Fruit fly (Drosophila melanogaster): Measurements from ENCODE around the gene CG8043.
A peak's percentile ranks its signal among the peaks of the same experiment; 100 is the strongest.

Gene CG8043

DNA sequence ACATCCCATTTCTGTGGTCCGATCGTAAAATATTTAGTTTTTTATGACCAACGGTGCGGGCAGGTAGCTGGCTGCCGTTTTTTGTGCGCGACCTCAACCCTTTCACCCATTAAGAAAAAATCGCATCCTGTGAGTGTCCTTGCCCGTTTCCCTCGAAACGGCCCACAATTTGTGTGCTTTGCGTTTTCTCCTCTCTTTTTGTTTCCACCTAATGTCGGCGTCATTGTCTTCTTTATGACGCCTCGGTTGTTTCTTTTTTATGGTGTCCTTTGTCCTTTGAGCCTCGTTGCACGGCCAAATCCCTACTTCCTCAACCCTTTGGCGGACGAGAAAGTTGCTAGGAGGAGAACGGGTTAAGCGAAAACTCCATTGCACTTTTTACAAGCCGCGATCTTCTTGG lies 24.5 kb downstream of the CG8043 start (continued):
- TF ChIP-seq cg (GFP tag; optimal IDR thresholded peaks at IDR 0.05): no peak
- no peak for TF ChIP-seq Dll (GFP tag; IDR thresholded peaks at IDR 0.05; ENCODE audit: partially characterized antibody)
- TF ChIP-seq Kr (GFP tag; optimal IDR thresholded peaks at IDR 0.05): peak; percentile 93
- TF ChIP-seq CG17361 (GFP tag; IDR thresholded peaks at IDR 0.05): no peak
- TF ChIP-seq D19B (GFP tag; optimal IDR thresholded peaks at IDR 0.05): no peak
- TF ChIP-seq tll (GFP tag; optimal IDR thresholded peaks at IDR 0.05): peak in 1 of 2 experiments; percentile 20
- no peak for TF ChIP-seq fd96Cb (tag; optimal IDR thresholded peaks at IDR 0.05)
- TF ChIP-seq sr (GFP tag; IDR thresholded peaks at IDR 0.05): no peak
- no peak for TF ChIP-seq Dp (GFP tag; optimal IDR thresholded peaks at IDR 0.05)
- no peak for TF ChIP-seq gsb-n (tag; optimal IDR thresholded peaks at IDR 0.05)
- TF ChIP-seq ewg (GFP tag; optimal IDR thresholded peaks at IDR 0.05): no peak
- TF ChIP-seq esg (GFP tag; conservative IDR thresholded peaks at IDR 0.05): no peak
- TF ChIP-seq D (optimal IDR thresholded peaks at IDR 0.05): peak; percentile 40
- no peak for TF ChIP-seq D (GFP tag; optimal IDR thresholded peaks at IDR 0.05)
- no peak for TF ChIP-seq Gug (GFP tag; IDR thresholded peaks at IDR 0.05)
- TF ChIP-seq Fer1 (GFP tag; optimal IDR thresholded peaks at IDR 0.05): no peak
- peak; percentile 76 for TF ChIP-seq zen (tag; optimal IDR thresholded peaks at IDR 0.05)

DNA sequence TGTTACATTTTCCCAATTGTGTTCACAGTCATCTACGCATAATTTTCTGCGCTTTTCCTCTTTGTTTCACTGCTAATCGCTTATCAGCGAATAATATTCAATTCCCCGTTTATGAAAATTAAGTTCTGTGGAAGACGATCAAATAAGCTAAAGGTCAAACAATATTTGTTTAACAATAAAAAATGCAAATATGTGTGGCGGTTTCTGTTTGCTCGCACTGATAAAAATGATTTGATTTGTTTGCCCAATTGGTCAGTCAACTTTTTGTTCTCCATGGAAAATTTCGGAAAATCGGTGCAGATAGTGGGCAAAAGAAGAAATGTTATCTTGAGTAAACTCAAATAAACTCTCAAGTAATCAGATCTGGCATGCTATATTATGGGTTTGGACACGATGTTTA lies 28.0 kb downstream of the CG8043 start:
- no peak for TF ChIP-seq Dp (GFP tag; optimal IDR thresholded peaks at IDR 0.05)
- no peak for TF ChIP-seq CG8924 (tag; optimal IDR thresholded peaks at IDR 0.05)
- TF ChIP-seq aop (GFP tag; IDR thresholded peaks at IDR 0.05): no peak
- no peak for TF ChIP-seq Dip2 (GFP tag; IDR thresholded peaks at IDR 0.05)
- TF ChIP-seq vnd (GFP tag; IDR thresholded peaks at IDR 0.05; ENCODE audit: partially characterized antibody): no peak
- TF ChIP-seq CG7786 (GFP tag; optimal IDR thresholded peaks at IDR 0.05): no peak
- peak; percentile 22 for TF ChIP-seq CG1603 (tag; optimal IDR thresholded peaks at IDR 0.05)
- TF ChIP-seq tio (GFP tag; optimal IDR thresholded peaks at IDR 0.05): no peak
- no peak for TF ChIP-seq CG30020 (tag; optimal IDR thresholded peaks at IDR 0.05)
- TF ChIP-seq pnt (GFP tag; optimal IDR thresholded peaks at IDR 0.05): no peak
- peak; percentile 1 for TF ChIP-seq CG2202 (tag; optimal IDR thresholded peaks at IDR 0.05)
- TF ChIP-seq CG17612 (GFP tag; IDR thresholded peaks at IDR 0.05): no peak
- TF ChIP-seq esg (GFP tag; conservative IDR thresholded peaks at IDR 0.05): no peak
- no peak for TF ChIP-seq org-1 (GFP tag; optimal IDR thresholded peaks at IDR 0.05)
- TF ChIP-seq Sry-δ (GFP tag; optimal IDR thresholded peaks at IDR 0.05): no peak
- no peak for TF ChIP-seq TFAM (GFP tag; optimal IDR thresholded peaks at IDR 0.05)
- TF ChIP-seq lbe (GFP tag; optimal IDR thresholded peaks at IDR 0.05): no peak
- no peak for TF ChIP-seq trem (tag; optimal IDR thresholded peaks at IDR 0.05)
- TF ChIP-seq CG4424 (GFP tag; optimal IDR thresholded peaks at IDR 0.05): no peak
- no peak for TF ChIP-seq Chrac-16 (GFP tag; optimal IDR thresholded peaks at IDR 0.05)
- TF ChIP-seq phol (tag; optimal IDR thresholded peaks at IDR 0.05): no peak
- no peak for TF ChIP-seq CG13123 (GFP tag; optimal IDR thresholded peaks at IDR 0.05)
- TF ChIP-seq Fer3 (tag; optimal IDR thresholded peaks at IDR 0.05): no peak
- peak; percentile 81 for TF ChIP-seq sens (GFP tag)
- peak; percentile 40 for TF ChIP-seq CG15479 (GFP tag; optimal IDR thresholded peaks at IDR 0.05)
- TF ChIP-seq CG15696 (tag; optimal IDR thresholded peaks at IDR 0.05): peak; percentile 38
- TF ChIP-seq en (GFP tag; optimal IDR thresholded peaks at IDR 0.05): no peak
- TF ChIP-seq Bdp1 (GFP tag; optimal IDR thresholded peaks at IDR 0.05): no peak
- TF ChIP-seq fd102C (GFP tag; optimal IDR thresholded peaks at IDR 0.05): peak; percentile 67
- TF ChIP-seq ssp (GFP tag; IDR thresholded peaks at IDR 0.05): no peak
- TF ChIP-seq Tbp (GFP tag; optimal IDR thresholded peaks at IDR 0.05): no peak
- TF ChIP-seq dmrt11E (tag; optimal IDR thresholded peaks at IDR 0.05): peak; percentile 1
- no peak for TF ChIP-seq Sox102F (GFP tag; optimal IDR thresholded peaks at IDR 0.05)
- TF ChIP-seq Mad (GFP tag; optimal IDR thresholded peaks at IDR 0.05): no peak
- TF ChIP-seq CG16863 (GFP tag; optimal IDR thresholded peaks at IDR 0.05): no peak
- no peak for TF ChIP-seq caup (GFP tag; optimal IDR thresholded peaks at IDR 0.05; ENCODE audit: severe bottlenecking)
